Worm (Caenorhabditis elegans): ENCODE measurements around the gene nspa-9.

DNA sequence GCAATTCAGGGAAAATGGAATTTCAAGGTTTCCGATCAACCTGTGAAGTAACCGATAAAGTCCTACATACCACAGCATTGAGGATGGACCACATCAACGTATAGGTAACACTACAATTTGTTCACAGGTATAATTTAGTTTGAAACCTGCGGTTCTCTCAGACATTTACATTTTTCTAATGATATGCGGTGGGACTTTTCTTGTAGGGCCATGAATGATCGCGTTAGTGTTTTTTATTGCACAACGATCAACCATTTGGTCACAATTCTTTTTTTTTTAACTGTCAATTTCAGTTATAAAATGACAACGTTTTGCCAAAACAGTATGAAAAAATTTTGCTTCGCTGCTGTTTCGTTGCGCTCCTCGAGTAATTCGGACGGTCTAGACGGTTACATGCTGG is 42.2 kb upstream of the nspa-9 start, which contains the start of gene C44C10.12:
- TF ChIP-seq nhr-11 (tag; optimal IDR thresholded peaks at IDR 0.05): no peak
- no peak for TF ChIP-seq unc-55 (GFP tag; optimal IDR thresholded peaks at IDR 0.05)
- TF ChIP-seq nhr-23 (tag; optimal IDR thresholded peaks at IDR 0.05): no peak
- no peak for TF ChIP-seq nhr-77 (tag; optimal IDR thresholded peaks at IDR 0.05)
- no peak for TF ChIP-seq unc-39 (tag; optimal IDR thresholded peaks at IDR 0.05)
- TF ChIP-seq nhr-25 (tag; optimal IDR thresholded peaks at IDR 0.05): no peak
- no peak for TF ChIP-seq blmp-1 (tag; optimal IDR thresholded peaks at IDR 0.05; ENCODE audit: insufficient read depth)
- TF ChIP-seq lsy-2 (tag; optimal IDR thresholded peaks at IDR 0.05): no peak
- no peak for TF ChIP-seq mab-5 (tag; optimal IDR thresholded peaks at IDR 0.05)

All from whole organism, L2 larva.